Fruit fly (Drosophila melanogaster) whole organism: Measurements from ENCODE around the gene lmgA.

Source experiments
- CG8478 ChIP-seq: fragments of >200 bp; optimal IDR thresholded peaks from 2 replicates; lab custom pipeline; 2018; ENCODE audit warnings: inconsistent platforms
- Dll ChIP-seq: fragments of >200 bp; optimal IDR thresholded peaks from 2 replicates; lab custom pipeline; 2017
- EcR ChIP-seq, 2 experiments: fragments of >200 bp; optimal IDR thresholded peaks; 2 replicates each; lab custom pipeline; 2017; ENCODE audit warnings: missing biosample characterization in 2 of 2, missing genetic modification characterization in 2 of 2, missing genetic modification reagents in 2 of 2
- pan ChIP-seq: fragments of >200 bp; optimal IDR thresholded peaks from 2 replicates; lab custom pipeline; 2017
- psq ChIP-seq: fragments of >200 bp; optimal IDR thresholded peaks from 2 replicates; lab custom pipeline; 2017
- usp ChIP-seq: fragments of >200 bp; optimal IDR thresholded peaks from 2 replicates; lab custom pipeline; 2017; ENCODE audit warnings: missing biosample characterization, missing genetic modification characterization, mixed read lengths

lmgA gene

dm6 chr2L:8532790-8533189 lies 4.4 kb upstream of the lmgA start:
- TF ChIP-seq usp (GFP tag; lab: Kevin White, UChicago) (no peak), EcR (GFP tag; optimal IDR thresholded peaks at IDR 0.05; lab: Kevin White, UChicago) (no peak), Dll (lab: Kevin White, UChicago) (no peak), CG8478 (no peak), psq (lab: Kevin White, UChicago) (no peak), pan (lab: Kevin White, UChicago) (no peak)

- TF ChIP-seq EcR (GFP tag; optimal IDR thresholded peaks at IDR 0.05; lab: Kevin White, UChicago) (no peak), psq (lab: Kevin White, UChicago) (no peak), pan (lab: Kevin White, UChicago) (no peak), Dll (lab: Kevin White, UChicago) (no peak), CG8478 (no peak), usp (GFP tag; lab: Kevin White, UChicago) (no peak)
These were observed 1.8 kb upstream of the lmgA start for dm6 chr2L:8530189-8530588.

dm6 chr2L:8528951-8529430 lies 573 bp upstream of the lmgA start, which contains the start of gene CG17834:
Gene CG17834, plus strand, starts transcription at chr2L:8529141.
- TF ChIP-seq EcR (GFP tag; optimal IDR thresholded peaks at IDR 0.05; lab: Kevin White, UChicago): no peak
- no peak for TF ChIP-seq usp (GFP tag; lab: Kevin White, UChicago)
- TF ChIP-seq CG8478: no peak
- no peak for TF ChIP-seq psq (lab: Kevin White, UChicago)
- TF ChIP-seq Dll (lab: Kevin White, UChicago): no peak
- TF ChIP-seq pan (lab: Kevin White, UChicago): no peak

dm6 chr2L:8525000-8525399 lies 3.4 kb downstream of the lmgA start:
- TF ChIP-seq EcR (GFP tag; optimal IDR thresholded peaks at IDR 0.05; lab: Kevin White, UChicago): no peak
- TF ChIP-seq psq (lab: Kevin White, UChicago): no peak
- TF ChIP-seq CG8478: no peak
- TF ChIP-seq usp (GFP tag; lab: Kevin White, UChicago): no peak
- TF ChIP-seq Dll (lab: Kevin White, UChicago): no peak
- no peak for TF ChIP-seq pan (lab: Kevin White, UChicago)

- TF ChIP-seq CG8478 (no peak), EcR (GFP tag; optimal IDR thresholded peaks at IDR 0.05; lab: Kevin White, UChicago) (no peak), psq (lab: Kevin White, UChicago) (no peak), pan (lab: Kevin White, UChicago) (no peak), usp (GFP tag; lab: Kevin White, UChicago) (no peak), Dll (lab: Kevin White, UChicago) (no peak)
These were observed 5.6 kb downstream of the lmgA start for dm6 chr2L:8522781-8523180.

dm6 chr2L:8521724-8522309 lies 6.6 kb downstream of the lmgA start, which contains the start of gene Acer:
Gene Acer, plus strand, starts transcription at chr2L:8521933.
- TF ChIP-seq CG8478 (no peak), Dll (lab: Kevin White, UChicago) (no peak), psq (lab: Kevin White, UChicago) (no peak), EcR (GFP tag; optimal IDR thresholded peaks at IDR 0.05; lab: Kevin White, UChicago) (no peak), usp (GFP tag; lab: Kevin White, UChicago) (no peak), pan (lab: Kevin White, UChicago) (no peak)

dm6 chr2L:8519390-8519789 lies 9.0 kb downstream of the lmgA start, which contains the start of gene Sgp:
Gene Sgp, plus strand, starts transcription at chr2L:8519690.
- TF ChIP-seq EcR (GFP tag; optimal IDR thresholded peaks at IDR 0.05; lab: Kevin White, UChicago) (no peak), CG8478 (no peak)

dm6 chr2L:8517256-8517694 lies 11.1 kb downstream of the lmgA start, which contains the start of the genes mRpL51 and Uba4:
Gene mRpL51, minus strand, starts transcription at chr2L:8517380.
Gene Uba4, plus strand, starts transcription at chr2L:8517411.
- TF ChIP-seq Dll (lab: Kevin White, UChicago) (no peak), EcR (GFP tag; optimal IDR thresholded peaks at IDR 0.05; lab: Kevin White, UChicago) (no peak), psq (lab: Kevin White, UChicago) (no peak), CG8478 (no peak), pan (lab: Kevin White, UChicago) (no peak), usp (GFP tag; lab: Kevin White, UChicago) (no peak)

- TF ChIP-seq EcR (GFP tag; optimal IDR thresholded peaks at IDR 0.05; lab: Kevin White, UChicago): no peak
- TF ChIP-seq psq (lab: Kevin White, UChicago): no peak
- TF ChIP-seq Dll (lab: Kevin White, UChicago): no peak
- no peak for TF ChIP-seq CG8478
These were observed 13.7 kb downstream of the lmgA start, which contains the start of the genes CG13097 and PIG-U for dm6 chr2L:8514748-8515147. Gene CG13097, minus strand, starts transcription at chr2L:8514868. Gene PIG-U, plus strand, starts transcription at chr2L:8515096.

dm6 chr2L:8511723-8512122 lies 16.7 kb downstream of the lmgA start, which contains the start of gene CG13096:
Gene CG13096, minus strand, starts transcription at chr2L:8511866.
- TF ChIP-seq CG8478 (no peak), pan (lab: Kevin White, UChicago) (no peak), Dll (lab: Kevin White, UChicago) (no peak), EcR (GFP tag; optimal IDR thresholded peaks at IDR 0.05; lab: Kevin White, UChicago) (no peak), usp (GFP tag; lab: Kevin White, UChicago) (no peak), psq (lab: Kevin White, UChicago) (no peak)

dm6 chr2L:8506729-8507128 lies 21.7 kb downstream of the lmgA start, which contains the start of gene Dh31:
Gene Dh31, minus strand, starts transcription at chr2L:8506845.
- no peak for TF ChIP-seq Dll (lab: Kevin White, UChicago)
- no peak for TF ChIP-seq usp (GFP tag; lab: Kevin White, UChicago)
- no peak for TF ChIP-seq pan (lab: Kevin White, UChicago)
- TF ChIP-seq CG8478: no peak
- no peak for TF ChIP-seq psq (lab: Kevin White, UChicago)
- TF ChIP-seq EcR (GFP tag; optimal IDR thresholded peaks at IDR 0.05; lab: Kevin White, UChicago): no peak

- TF ChIP-seq EcR (GFP tag; optimal IDR thresholded peaks at IDR 0.05; lab: Kevin White, UChicago) (no peak), pan (lab: Kevin White, UChicago) (no peak), Dll (lab: Kevin White, UChicago) (no peak), psq (lab: Kevin White, UChicago) (no peak), usp (GFP tag; lab: Kevin White, UChicago) (no peak), CG8478 (no peak)
These were observed 32.1 kb downstream of the lmgA start, which contains the start of gene Bace for dm6 chr2L:8496269-8496668. Gene Bace, minus strand, starts transcription at chr2L:8496307.
